Fruit fly (Drosophila melanogaster) whole organism, adult: ENCODE data around the gene wb.

ENCODE experiments used
- CG11617 ChIP-seq: fragments of 200-800 bp; sonication (Bioruptor generic); optimal IDR thresholded peaks from 2 replicates; lab custom pipeline; 2017; ENCODE audit warnings: mild to moderate bottlenecking, missing biosample characterization, missing genetic modification reagents, missing genetic modification characterization
- CG12768 ChIP-seq: fragments of 200-800 bp; sonication (Bioruptor generic); optimal IDR thresholded peaks from 2 replicates; lab custom pipeline; 2017; ENCODE audit warnings: missing biosample characterization, missing genetic modification characterization, mild to moderate bottlenecking, moderate library complexity, missing genetic modification reagents
- CG33017 ChIP-seq: fragments of 200-800 bp; sonication (Bioruptor generic); optimal IDR thresholded peaks from 2 replicates; lab custom pipeline; 2018; ENCODE audit warnings: missing biosample characterization, mild to moderate bottlenecking, missing genetic modification characterization, moderate library complexity
- CG5204 ChIP-seq: fragments of 200-800 bp; sonication (Bioruptor generic); optimal IDR thresholded peaks from 2 replicates; lab custom pipeline; 2016; ENCODE audit warnings: missing biosample characterization, missing genetic modification characterization

DNA sequence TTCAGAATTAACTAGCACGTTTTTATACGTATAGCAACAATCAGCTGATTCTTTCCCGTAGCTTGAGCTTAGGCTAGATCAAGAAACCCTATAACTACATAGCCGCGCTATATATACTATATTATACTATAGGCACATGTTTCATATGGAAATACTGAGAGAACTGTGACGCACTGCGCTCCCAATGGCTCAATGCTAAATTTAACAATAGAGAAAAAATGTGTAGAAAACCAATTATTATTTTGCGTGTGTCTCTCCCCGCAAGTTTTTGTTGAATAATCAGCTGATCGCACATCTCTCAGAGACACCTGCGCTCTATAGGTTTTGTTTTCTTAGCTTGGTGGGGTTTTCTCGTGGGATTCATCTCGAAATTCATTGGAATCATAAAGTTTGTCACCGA lies 32.8 kb upstream of the wb start:
- no peak for TF ChIP-seq CG12768
- TF ChIP-seq CG11617 (GFP tag; lab: Kevin White, UChicago): no peak
- TF ChIP-seq CG33017 (tag; lab: Kevin White, UChicago): no peak
- no peak for TF ChIP-seq CG5204 (GFP tag; lab: Kevin White, UChicago)
